Worm (Caenorhabditis elegans): ENCODE measurements around the gene cyp-33E2.

cyp-33E2 gene

DNA sequence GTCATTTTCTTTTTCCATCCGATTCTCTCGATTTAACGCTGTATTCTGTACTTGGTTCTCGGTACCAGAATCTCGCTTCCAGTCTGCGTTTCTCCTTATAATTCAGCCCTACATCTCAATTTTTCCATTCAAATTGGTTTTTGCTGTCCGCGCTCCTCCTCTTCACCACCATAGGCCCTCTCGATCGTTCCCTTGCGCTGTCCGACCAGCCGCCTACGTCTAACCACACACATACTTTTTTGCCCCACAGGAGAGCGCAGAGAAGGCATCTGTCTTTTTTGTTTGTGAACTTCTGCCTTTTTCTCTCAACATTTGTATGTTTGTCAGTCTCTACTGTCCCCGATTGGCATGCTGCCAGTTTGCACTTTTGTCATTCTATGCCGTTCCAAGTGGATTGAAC, 15.2 kb downstream of the cyp-33E2 start, which contains the start of gene F42A9.11 (continued):
- TF ChIP-seq arid-1 (GFP tag; conservative IDR thresholded peaks at IDR 0.05) (no peak), jun-1 (tag; optimal IDR thresholded peaks at IDR 0.05) (no peak), egl-43 (GFP tag; IDR thresholded peaks at IDR 0.05) (peak; percentile 43; the same call in 1 of the 2 replicates), set-16 (GFP tag; IDR thresholded peaks at IDR 0.05) (0 out of 2 replicates have a peak, but pooled peaks have one; percentile 20), T26A8.4 (GFP tag; IDR thresholded peaks at IDR 0.05) (peak; percentile 51; the same call in 1 of the 2 replicates)

DNA sequence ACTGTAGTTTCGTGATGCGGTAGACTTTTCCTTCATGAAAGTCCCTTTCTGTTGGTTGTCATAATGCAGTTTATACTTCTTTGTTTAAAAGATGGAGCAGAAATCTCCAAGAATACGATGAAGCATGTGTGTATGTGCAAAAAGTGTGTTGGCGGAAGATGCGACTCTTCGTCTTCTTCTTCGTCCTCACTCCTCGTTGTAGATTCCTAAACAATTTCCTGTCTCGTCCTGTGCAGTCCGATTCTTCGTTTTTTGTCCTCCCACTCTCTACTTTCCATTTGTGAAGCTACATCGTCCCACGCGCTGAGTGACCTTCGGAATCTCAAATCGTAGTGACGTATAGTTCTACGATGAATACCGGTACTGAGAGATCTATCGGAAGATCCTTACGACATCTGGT, 16.1 kb downstream of the cyp-33E2 start:
- TF ChIP-seq F26F4.8 (GFP tag; conservative IDR thresholded peaks at IDR 0.05): no peak

DNA sequence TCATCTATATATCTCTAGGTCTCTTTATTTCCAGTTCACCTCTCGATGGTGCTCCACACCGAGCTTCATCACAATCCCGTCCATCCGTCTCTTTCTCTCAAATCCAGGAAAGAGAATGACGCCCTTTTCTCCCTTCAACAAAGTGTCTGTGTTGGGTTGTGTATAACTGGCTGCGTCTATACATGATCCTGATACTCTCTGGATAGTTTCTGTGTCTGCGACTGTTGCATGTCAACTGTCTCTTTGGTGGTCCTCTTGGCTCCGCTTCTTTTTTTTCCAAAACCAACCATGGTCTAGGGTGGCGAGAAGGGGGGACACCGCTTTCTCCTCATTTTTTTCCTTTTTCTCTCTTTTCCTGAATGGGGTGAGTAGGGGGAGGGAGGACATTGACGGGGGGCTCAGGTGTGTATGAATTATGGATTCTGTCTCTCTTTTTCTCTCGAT, 17.5 kb downstream of the cyp-33E2 start:
- TF ChIP-seq lsy-2 (tag; optimal IDR thresholded peaks at IDR 0.05) (peak; percentile 29 to 50), tra-1 (GFP tag; IDR thresholded peaks at IDR 0.05) (no peak), vab-7 (GFP tag; IDR thresholded peaks at IDR 0.05) (no peak), lin-1 (GFP tag; IDR thresholded peaks at IDR 0.05) (no peak), spr-1 (tag; optimal IDR thresholded peaks at IDR 0.05) (no peak), unc-62 (GFP tag; optimal IDR thresholded peaks at IDR 0.05 in 1 of 2) (peak in 1 of 2 experiments; percentile 96), unc-62 (tag; optimal IDR thresholded peaks at IDR 0.05) (no peak), sdz-12 (GFP tag; optimal IDR thresholded peaks at IDR 0.05) (no peak), Y105C5A.15 (GFP tag; IDR thresholded peaks at IDR 0.05) (no peak), dve-1 (tag; optimal IDR thresholded peaks at IDR 0.05; ENCODE audit: insufficient read depth) (no peak), nhr-102 (tag; optimal IDR thresholded peaks at IDR 0.05) (no peak), zip-2 (tag; optimal IDR thresholded peaks at IDR 0.05) (no peak), Y75B8A.6 (GFP tag; IDR thresholded peaks at IDR 0.05) (no peak), nhr-25 (tag; optimal IDR thresholded peaks at IDR 0.05; ENCODE audit: borderline replicate concordance, insufficient read depth) (no peak), dmd-9 (GFP tag; IDR thresholded peaks at IDR 0.05) (no peak), set-16 (GFP tag; IDR thresholded peaks at IDR 0.05) (peak; percentile 37; the same call in 1 of the 2 replicates), F26F4.8 (GFP tag; conservative IDR thresholded peaks at IDR 0.05) (no peak), hlh-30 (tag; optimal IDR thresholded peaks at IDR 0.05; ENCODE audit: insufficient read depth) (peak; percentile 33), unc-130 (GFP tag; optimal IDR thresholded peaks at IDR 0.05) (no peak), ctbp-1 (GFP tag; IDR thresholded peaks at IDR 0.05) (peak; percentile 55; the same call in 1 of the 2 replicates), mes-2 (tag; optimal IDR thresholded peaks at IDR 0.05; ENCODE audit: poor library complexity, severe bottlenecking) (peak; percentile 14), hmg-1.1 (GFP tag; IDR thresholded peaks at IDR 0.05) (peak; percentile 68), mep-1 (tag; optimal IDR thresholded peaks at IDR 0.05) (peak; percentile 57), T26A8.4 (GFP tag; IDR thresholded peaks at IDR 0.05) (no peak), aly-2 (tag; optimal IDR thresholded peaks at IDR 0.05) (no peak), daf-8 (GFP tag; IDR thresholded peaks at IDR 0.05) (no peak), skn-1 (tag; optimal IDR thresholded peaks at IDR 0.05) (no peak), arid-1 (GFP tag; conservative IDR thresholded peaks at IDR 0.05) (no peak), lir-3 (tag; optimal IDR thresholded peaks at IDR 0.05) (no peak), dpl-1 (GFP tag; optimal IDR thresholded peaks at IDR 0.05) (no peak), ZK546.5 (tag; optimal IDR thresholded peaks at IDR 0.05) (no peak), tag-97 (GFP tag; IDR thresholded peaks at IDR 0.05) (no peak), cey-2 (tag; optimal IDR thresholded peaks at IDR 0.05; ENCODE audit: borderline replicate concordance, insufficient read depth) (no peak), dmd-8 (GFP tag; IDR thresholded peaks at IDR 0.05) (no peak), fkh-10 (GFP tag; optimal IDR thresholded peaks at IDR 0.05) (peak; percentile 7), gei-8 (GFP tag; optimal IDR thresholded peaks at IDR 0.05) (no peak), rbr-2 (tag; optimal IDR thresholded peaks at IDR 0.05) (peak; percentile 50), nhr-11 (tag; optimal IDR thresholded peaks at IDR 0.05) (peak; percentile 37), aha-1 (tag) (peak; percentile 95), php-3 (GFP tag; IDR thresholded peaks at IDR 0.05) (no peak), ces-1 (GFP tag; optimal IDR thresholded peaks at IDR 0.05) (no peak), duxl-1 (tag; optimal IDR thresholded peaks at IDR 0.05; ENCODE audit: poor library complexity) (no peak), ceh-28 (tag; optimal IDR thresholded peaks at IDR 0.05) (no peak), hlh-11 (tag; optimal IDR thresholded peaks at IDR 0.05) (peak; percentile 51)

Measured in whole organism, L4 larva.